Fruit fly (Drosophila melanogaster) whole organism: ENCODE results near the gene Vti1b.

Experiments used
- CG8478 ChIP-seq: fragments of >200 bp; optimal IDR thresholded peaks from 2 replicates; lab custom pipeline; 2018; ENCODE audit warnings: inconsistent platforms
- Dll ChIP-seq: fragments of >200 bp; optimal IDR thresholded peaks from 2 replicates; lab custom pipeline; 2017
- EcR ChIP-seq, 2 experiments: fragments of >200 bp; optimal IDR thresholded peaks; 2 replicates each; lab custom pipeline; 2017; ENCODE audit warnings: missing biosample characterization in 2 of 2, missing genetic modification characterization in 2 of 2, missing genetic modification reagents in 2 of 2
- pan ChIP-seq: fragments of >200 bp; optimal IDR thresholded peaks from 2 replicates; lab custom pipeline; 2017
- psq ChIP-seq: fragments of >200 bp; optimal IDR thresholded peaks from 2 replicates; lab custom pipeline; 2017
- usp ChIP-seq: fragments of >200 bp; optimal IDR thresholded peaks from 2 replicates; lab custom pipeline; 2017; ENCODE audit warnings: missing biosample characterization, missing genetic modification characterization, mixed read lengths

Vti1b gene

DNA sequence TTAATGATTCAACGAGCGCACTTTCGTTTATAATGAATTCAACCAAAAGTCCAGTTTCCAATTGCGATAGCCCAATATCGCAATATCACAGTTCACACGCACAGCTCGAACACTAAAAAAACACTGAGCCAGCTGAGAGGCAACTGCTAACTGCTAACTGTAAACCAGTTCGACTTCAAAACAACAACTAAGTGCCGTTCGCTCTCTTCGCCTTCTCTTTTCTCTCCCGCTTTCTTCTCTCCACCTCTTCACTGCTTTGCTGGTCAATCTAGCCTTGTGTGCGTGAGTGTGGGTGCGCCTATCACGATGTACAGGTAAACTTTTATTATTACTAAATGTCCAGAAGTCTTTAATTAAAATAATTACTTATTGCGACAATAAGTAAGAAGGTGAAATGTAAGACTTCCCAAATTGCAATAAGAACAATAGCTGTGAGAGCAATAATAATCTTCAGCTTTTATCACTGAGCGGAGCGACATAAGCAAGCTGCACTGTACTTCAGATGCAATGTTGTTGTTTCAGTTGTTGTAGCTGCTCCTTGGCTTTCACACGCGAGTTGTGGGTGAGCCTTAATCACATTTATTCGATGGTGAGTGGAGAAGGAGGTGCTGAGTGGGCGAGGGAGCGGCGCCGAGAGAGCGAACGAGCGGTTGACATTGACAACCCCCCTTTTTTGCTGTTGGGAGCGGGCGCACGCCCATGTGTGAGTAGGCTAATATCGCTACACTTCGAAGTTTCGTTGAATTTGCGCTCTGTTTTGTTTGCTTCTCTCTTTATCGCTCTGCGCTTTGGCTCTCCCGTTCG lies at the start of gene Vti1b:
TSS of gene Vti1b (plus strand) at position 195 of the 804 bp plus-strand sequence.
- TF ChIP-seq CG8478 (no peak), Dll (lab: Kevin White, UChicago) (peak; percentile 89)

DNA sequence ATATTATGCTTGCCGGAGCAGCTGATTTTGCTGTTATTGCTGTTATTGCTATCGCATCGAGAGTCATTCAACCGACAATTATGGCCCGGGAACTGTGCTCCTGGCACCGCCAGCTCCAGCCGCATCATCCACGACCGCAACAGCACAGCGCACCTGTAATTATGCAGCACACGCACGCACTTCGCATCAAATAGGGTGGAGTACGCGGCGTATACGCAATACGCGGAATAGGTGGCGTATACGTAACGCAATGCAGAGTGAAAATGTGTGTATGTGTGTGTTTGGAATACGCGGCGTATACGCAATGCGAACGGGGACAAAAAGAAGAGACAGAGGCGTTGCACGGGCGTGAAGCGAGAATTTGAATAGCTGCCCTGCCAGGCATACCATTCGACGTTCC lies 41.0 kb upstream of the Vti1b start:
- TF ChIP-seq usp (GFP tag; lab: Kevin White, UChicago) (no peak), psq (lab: Kevin White, UChicago) (no peak)

DNA sequence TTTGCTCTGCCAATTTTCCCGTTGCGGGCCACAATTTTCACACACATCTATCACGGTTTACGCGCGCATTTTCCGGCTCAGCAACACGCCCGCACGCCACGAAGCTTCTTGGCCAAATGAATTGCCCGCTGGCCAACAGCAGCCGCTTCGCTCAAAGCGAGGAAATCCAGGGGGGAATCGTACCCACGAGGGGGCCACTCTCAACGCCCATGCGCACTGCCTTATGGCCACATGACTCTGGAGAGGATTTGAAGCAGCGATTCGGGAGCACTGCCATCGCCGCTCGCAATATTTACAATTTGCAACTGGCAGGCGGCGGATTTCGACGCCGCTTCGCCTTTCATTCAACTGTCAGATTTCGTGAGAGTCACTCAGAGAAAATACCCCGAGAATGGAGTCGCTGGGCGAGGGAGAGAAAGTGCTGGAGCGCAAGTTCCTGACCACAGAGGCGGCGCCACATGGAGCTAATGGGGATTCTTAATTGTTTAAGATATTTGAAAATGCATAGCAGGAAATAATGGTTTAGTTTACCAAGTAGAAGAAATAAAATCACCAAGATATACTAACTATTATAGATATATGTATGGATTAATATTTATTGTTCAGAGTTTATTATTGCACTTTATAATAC lies 36.0 kb upstream of the Vti1b start, which contains the start of gene CG15803:
TSS of gene CG15803 (minus strand) at position 99 of the 631 bp plus-strand sequence.
- TF ChIP-seq psq (lab: Kevin White, UChicago) (no peak), usp (GFP tag; lab: Kevin White, UChicago) (no peak), pan (lab: Kevin White, UChicago) (no peak), Dll (lab: Kevin White, UChicago) (peak; percentile 61), CG8478 (no peak)

DNA sequence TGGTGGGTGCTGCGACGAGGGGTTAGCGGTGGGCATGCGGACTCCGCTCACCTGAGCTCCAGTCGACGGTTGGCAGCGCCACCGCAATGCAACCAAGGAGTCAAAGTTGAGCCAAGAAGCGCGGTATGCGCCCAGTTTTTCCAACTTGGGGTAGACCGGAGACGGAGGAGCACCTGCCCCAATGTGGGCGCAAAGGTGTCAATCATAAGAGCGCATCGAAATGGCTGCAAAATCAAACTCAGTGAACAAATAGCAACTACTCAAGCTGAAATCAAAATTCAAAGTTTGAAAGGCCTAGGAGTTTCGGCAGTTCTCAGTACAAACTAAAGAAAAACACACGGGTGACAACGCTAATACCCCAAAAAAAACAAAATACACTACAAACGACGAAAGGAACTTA lies 35.1 kb upstream of the Vti1b start, which contains the start of gene hmw:
TSS of gene hmw (plus strand) at position 301 of the 400 bp plus-strand sequence.
- no peak for TF ChIP-seq Dll (lab: Kevin White, UChicago)
- no peak for TF ChIP-seq CG8478
- TF ChIP-seq EcR (GFP tag; optimal IDR thresholded peaks at IDR 0.05; lab: Kevin White, UChicago): no peak

DNA sequence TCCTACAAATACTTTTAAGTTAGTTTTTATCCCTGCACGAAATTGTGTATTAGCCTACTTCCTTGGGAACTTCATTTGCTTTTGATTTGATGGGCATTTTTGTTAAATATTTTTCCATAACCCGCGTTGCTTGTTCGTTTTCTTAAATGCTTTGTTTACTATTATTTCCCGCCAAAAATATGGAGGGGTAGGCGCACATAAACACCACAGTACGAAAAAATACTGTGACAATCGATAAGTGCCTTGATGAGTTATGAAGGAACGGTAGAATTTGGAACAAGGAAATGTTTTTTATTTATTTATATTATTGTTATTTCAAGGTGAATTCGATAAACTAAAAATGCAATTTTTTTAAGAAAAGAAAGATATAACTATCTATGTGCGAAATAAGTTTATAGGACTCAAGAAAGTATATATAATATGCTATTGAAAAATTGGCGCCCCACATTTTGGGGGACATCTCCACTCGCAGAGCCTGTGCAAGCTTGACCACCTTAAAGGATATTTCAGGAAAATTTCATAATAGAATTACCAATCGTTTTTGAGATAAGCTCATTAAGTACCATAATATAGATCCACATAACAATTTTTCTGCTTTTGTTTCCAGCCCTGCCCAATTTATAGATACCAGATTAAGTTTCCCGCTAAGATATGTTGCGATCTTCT lies 30.7 kb upstream of the Vti1b start, which contains the start of the genes WRNexo and Nup43:
TSS of gene WRNexo (minus strand) at position 185 of the 666 bp plus-strand sequence.
TSS of gene Nup43 (plus strand) at position 661 of the 666 bp plus-strand sequence.
- TF ChIP-seq EcR (GFP tag; optimal IDR thresholded peaks at IDR 0.05; lab: Kevin White, UChicago) (no peak), Dll (lab: Kevin White, UChicago) (no peak), CG8478 (no peak), pan (lab: Kevin White, UChicago) (no peak), psq (lab: Kevin White, UChicago) (no peak), usp (GFP tag; lab: Kevin White, UChicago) (no peak)

DNA sequence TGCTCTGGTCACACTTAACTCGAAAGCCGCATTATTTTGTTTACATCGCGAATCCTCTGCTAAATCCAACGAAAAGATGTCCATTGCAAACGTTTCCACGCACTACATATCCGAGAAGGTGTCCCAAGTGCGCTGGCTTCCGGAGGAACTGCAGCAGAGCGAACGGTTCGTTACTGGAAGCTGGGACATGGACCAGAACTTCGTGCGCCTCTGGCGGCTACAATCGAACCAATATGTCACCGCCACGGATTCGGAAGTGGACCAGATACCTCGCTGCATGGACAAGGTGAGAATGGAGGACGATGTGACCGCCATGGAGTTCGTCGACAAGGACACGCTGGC lies 30.2 kb upstream of the Vti1b start:
- no peak for TF ChIP-seq pan (lab: Kevin White, UChicago)
- no peak for TF ChIP-seq EcR (GFP tag; optimal IDR thresholded peaks at IDR 0.05; lab: Kevin White, UChicago)
- no peak for TF ChIP-seq CG8478
- TF ChIP-seq psq (lab: Kevin White, UChicago): no peak
- no peak for TF ChIP-seq usp (GFP tag; lab: Kevin White, UChicago)
- TF ChIP-seq Dll (lab: Kevin White, UChicago): no peak

DNA sequence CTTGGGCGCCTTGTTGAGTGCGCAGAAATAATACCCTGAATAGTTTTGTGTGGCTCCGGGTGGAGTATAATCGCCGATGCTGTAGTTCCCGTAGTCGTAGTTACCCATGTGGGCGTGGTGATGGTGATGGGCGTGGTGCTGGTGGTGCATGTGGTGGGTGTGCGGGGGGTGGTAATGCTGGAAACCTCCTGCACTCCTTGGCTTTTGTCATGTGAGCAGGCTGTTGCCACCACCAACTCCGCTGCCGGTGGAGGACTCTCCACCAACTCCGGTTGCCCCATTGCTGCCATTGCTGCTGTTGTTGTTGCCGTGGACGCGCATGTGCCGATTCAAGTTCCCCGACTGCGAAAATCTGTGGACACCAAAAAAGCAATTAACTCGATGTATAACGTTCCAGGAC lies 28.2 kb upstream of the Vti1b start:
- TF ChIP-seq usp (GFP tag; lab: Kevin White, UChicago): no peak
- TF ChIP-seq EcR (GFP tag; optimal IDR thresholded peaks at IDR 0.05; lab: Kevin White, UChicago): no peak
- no peak for TF ChIP-seq pan (lab: Kevin White, UChicago)
- no peak for TF ChIP-seq Dll (lab: Kevin White, UChicago)
- no peak for TF ChIP-seq CG8478
- TF ChIP-seq psq (lab: Kevin White, UChicago): no peak

DNA sequence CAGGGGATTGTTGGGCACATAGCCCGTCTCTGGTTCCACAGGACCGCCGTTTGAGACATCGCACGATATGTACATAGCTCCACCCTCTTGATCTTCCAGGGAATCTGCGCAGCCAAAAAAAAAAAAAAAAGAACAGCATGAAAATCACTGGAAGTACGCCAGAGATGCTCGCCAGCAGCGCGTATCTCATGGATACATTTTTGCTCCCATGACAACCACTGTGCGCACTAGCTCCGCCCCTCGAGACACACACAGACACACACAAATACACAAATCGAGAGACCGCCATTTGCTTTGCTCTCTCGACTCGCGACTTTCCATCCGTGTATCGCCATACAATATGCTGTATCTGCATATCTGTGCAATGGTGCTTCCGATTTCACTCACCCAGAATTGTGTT lies 25.4 kb upstream of the Vti1b start:
- no peak for TF ChIP-seq pan (lab: Kevin White, UChicago)
- no peak for TF ChIP-seq CG8478
- no peak for TF ChIP-seq Dll (lab: Kevin White, UChicago)
- TF ChIP-seq psq (lab: Kevin White, UChicago): no peak
- no peak for TF ChIP-seq usp (GFP tag; lab: Kevin White, UChicago)
- no peak for TF ChIP-seq EcR (GFP tag; optimal IDR thresholded peaks at IDR 0.05; lab: Kevin White, UChicago)

DNA sequence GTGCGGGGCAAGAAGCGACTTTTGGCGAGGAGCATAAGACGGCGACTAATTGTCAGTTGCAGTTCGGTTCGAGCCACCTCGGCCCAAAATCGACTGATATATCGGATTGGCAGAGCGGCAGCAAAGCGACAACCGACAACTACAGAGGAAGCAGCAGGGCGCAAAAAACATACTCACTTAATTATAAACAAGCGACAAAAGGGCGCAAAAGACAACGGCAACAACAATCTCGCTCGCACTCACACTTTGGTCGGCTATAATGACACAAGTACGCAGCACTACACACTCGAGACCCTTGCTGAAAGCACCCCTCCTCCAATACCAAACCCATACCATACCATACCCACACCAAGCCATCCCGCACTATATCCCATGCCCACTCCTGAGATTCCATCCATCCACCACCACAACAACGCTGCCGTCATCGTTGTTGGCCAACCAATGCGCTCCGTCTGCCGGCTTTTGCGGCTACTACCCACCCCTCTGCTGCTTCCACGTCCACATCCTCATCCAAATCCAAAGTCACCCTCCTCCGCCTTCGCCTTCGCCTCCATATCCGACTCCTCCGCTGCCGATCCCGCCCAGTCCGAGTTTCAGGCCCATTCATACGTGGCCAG lies 24.0 kb upstream of the Vti1b start, which contains the start of gene gl:
TSS of gene gl (minus strand) at position 51 of the 617 bp plus-strand sequence.
- TF ChIP-seq usp (GFP tag; lab: Kevin White, UChicago): no peak
- TF ChIP-seq CG8478: no peak
- TF ChIP-seq EcR (GFP tag; optimal IDR thresholded peaks at IDR 0.05; lab: Kevin White, UChicago): no peak
- TF ChIP-seq psq (lab: Kevin White, UChicago): no peak
- no peak for TF ChIP-seq pan (lab: Kevin White, UChicago)
- TF ChIP-seq Dll (lab: Kevin White, UChicago): no peak

DNA sequence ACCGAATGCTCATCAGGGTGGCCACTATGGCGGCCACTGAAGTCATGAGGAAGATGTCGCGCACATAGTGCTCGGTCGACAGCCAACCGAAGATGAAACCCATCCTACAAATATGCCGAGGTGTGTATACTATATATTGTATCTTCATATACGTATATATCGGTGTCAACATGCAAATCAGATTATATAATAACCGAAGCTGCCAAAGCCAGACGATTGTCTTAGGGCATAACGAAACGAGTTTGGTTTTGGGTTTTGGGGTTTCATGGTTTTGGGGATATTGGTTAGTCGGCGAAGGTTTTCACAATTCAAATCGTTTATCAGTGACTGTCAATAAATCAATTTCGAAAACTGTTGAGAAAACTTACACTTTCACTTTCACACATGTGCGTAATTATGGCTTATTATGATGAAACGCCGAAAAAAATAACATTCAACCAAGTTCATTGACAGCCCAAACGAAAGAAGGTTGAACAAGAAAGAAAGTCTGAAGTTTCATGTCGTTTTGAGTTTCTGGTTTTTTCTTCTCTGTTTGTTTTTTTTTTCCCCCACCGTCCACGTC lies 16.5 kb upstream of the Vti1b start:
- no peak for TF ChIP-seq EcR (GFP tag; optimal IDR thresholded peaks at IDR 0.05; lab: Kevin White, UChicago)
- TF ChIP-seq Dll (lab: Kevin White, UChicago): no peak
- no peak for TF ChIP-seq CG8478

DNA sequence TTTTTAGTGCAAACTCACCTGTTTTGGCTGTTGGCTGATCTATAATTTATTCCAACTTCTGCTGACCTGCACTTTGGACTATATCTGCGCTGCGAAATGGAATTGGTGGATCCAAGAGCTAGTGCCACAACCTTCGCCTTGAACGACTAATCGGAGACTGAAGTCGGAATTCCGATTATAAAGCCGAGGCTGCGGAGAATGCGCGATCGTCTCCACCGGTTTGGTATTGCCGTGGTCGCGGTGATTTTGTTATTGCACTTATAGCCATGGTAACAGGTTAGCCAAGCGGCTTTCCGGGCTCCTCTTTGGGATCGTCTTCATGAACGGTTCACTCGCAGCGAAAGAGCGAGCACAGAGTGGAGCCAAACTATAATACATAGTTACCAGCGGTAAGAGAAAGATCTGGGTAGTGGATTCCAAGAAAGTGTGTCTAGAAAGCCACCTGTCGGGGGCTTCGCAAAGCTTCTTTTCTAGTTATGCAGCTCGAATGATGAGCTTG lies 15.7 kb upstream of the Vti1b start, which contains the start of gene CG7675:
TSS of gene CG7675 (minus strand) at position 165 of the 499 bp plus-strand sequence.
- TF ChIP-seq psq (lab: Kevin White, UChicago): no peak
- no peak for TF ChIP-seq EcR (GFP tag; optimal IDR thresholded peaks at IDR 0.05; lab: Kevin White, UChicago)
- TF ChIP-seq pan (lab: Kevin White, UChicago): no peak
- TF ChIP-seq Dll (lab: Kevin White, UChicago): no peak
- no peak for TF ChIP-seq usp (GFP tag; lab: Kevin White, UChicago)
- no peak for TF ChIP-seq CG8478
